Fruit fly (Drosophila melanogaster): ENCODE data around the gene Atg1.

Atg1 gene

DNA sequence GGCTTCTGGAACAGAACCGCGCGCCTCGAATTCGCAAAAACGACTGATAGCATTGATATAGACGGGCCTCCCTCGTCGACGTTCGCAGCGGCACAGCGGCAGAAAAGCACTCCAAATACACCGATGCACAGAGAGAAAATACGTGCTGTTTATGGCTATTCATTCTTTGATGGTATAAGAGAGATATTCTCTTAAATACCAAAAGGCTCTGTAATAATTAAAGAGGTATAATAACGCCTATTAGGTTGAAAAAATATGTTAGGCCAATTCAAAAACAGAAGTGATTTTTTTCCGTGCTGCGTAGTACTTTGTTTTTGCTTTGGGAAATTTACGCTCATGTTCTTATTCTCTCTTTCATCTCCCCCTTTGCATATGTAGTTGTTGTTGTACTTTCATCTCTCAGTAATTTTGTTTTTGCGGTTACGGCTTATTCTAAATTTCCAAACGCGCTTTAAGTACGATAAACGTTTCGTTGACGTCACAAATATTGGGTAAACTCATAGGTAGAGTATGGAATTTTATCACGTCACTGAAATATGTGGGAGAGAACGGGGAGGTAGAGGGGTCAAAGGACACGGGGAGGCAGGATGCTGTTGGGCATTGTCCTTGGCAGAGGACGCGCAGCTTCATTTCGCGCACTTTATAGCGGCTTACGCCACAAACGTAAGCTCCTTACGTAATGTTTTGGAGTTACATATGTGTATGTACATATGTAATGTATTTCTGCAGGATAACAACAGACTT lies 38.3 kb upstream of the Atg1 start, which contains the start of gene nebu (continued):
- peak; percentile 84 for TF ChIP-seq CG10959 (GFP tag; IDR thresholded peaks at IDR 0.05)
- peak; percentile 81 for TF ChIP-seq btn (GFP tag; optimal IDR thresholded peaks at IDR 0.05)
- TF ChIP-seq CG3995 (GFP tag; optimal IDR thresholded peaks at IDR 0.05) = peak; percentile 81
- no peak for TF ChIP-seq Opbp (GFP tag; IDR thresholded peaks at IDR 0.05; ENCODE audit: partially characterized antibody)
- TF ChIP-seq cad (GFP tag; optimal IDR thresholded peaks at IDR 0.05) = no peak
- TF ChIP-seq caup (GFP tag; optimal IDR thresholded peaks at IDR 0.05; ENCODE audit: severe bottlenecking) = peak; percentile 98
- peak; percentile 92 for TF ChIP-seq slp2 (GFP tag; optimal IDR thresholded peaks at IDR 0.05)
- no peak for TF ChIP-seq Tbp (GFP tag; optimal IDR thresholded peaks at IDR 0.05)
- no peak for TF ChIP-seq Abd-B (GFP tag; optimal IDR thresholded peaks at IDR 0.05)
- peak; percentile 90 for TF ChIP-seq NC2β (GFP tag; optimal IDR thresholded peaks at IDR 0.05)
- peak; percentile 97 for TF ChIP-seq CG7839 (tag; optimal IDR thresholded peaks at IDR 0.05)
- peak; percentile 97; the same call in 1 of the 2 replicates for TF ChIP-seq al (GFP tag; IDR thresholded peaks at IDR 0.05)
- peak; percentile 99 for TF ChIP-seq CG2120 (GFP tag; optimal IDR thresholded peaks at IDR 0.05)
- peak; percentile 86 for TF ChIP-seq CG10979 (tag; optimal IDR thresholded peaks at IDR 0.05)
- TF ChIP-seq ttk (GFP tag; IDR thresholded peaks at IDR 0.05) = peak; percentile 95
- peak; percentile 93 for TF ChIP-seq shn (GFP tag; optimal IDR thresholded peaks at IDR 0.05)
- TF ChIP-seq gcm (GFP tag; optimal IDR thresholded peaks at IDR 0.05) = peak; percentile 89
- TF ChIP-seq CG10654 (GFP tag; optimal IDR thresholded peaks at IDR 0.05) = peak; percentile 93
- TF ChIP-seq CG9932 (GFP tag; IDR thresholded peaks at IDR 0.05) = peak; percentile 98
- no peak for TF ChIP-seq dan (GFP tag; IDR thresholded peaks at IDR 0.05)
- peak; percentile 98 for TF ChIP-seq HLH54F (GFP tag; optimal IDR thresholded peaks at IDR 0.05)
- TF ChIP-seq grau (tag; optimal IDR thresholded peaks at IDR 0.05) = peak; percentile 96
- TF ChIP-seq p53 (GFP tag; optimal IDR thresholded peaks at IDR 0.05) = peak; percentile 90
- peak; percentile 81 for TF ChIP-seq CG13123 (GFP tag; optimal IDR thresholded peaks at IDR 0.05)
- peak; percentile 66 for TF ChIP-seq CG2202 (tag; optimal IDR thresholded peaks at IDR 0.05)
- peak; percentile 97 for TF ChIP-seq Hand (GFP tag; optimal IDR thresholded peaks at IDR 0.05)
- TF ChIP-seq H2.0 (GFP tag; IDR thresholded peaks at IDR 0.05) = peak; percentile 93
- no peak for TF ChIP-seq tna (GFP tag; IDR thresholded peaks at IDR 0.05; ENCODE audit: partially characterized antibody)
- TF ChIP-seq pzg (GFP tag; optimal IDR thresholded peaks at IDR 0.05) = peak; percentile 33
- no peak for TF ChIP-seq br (optimal IDR thresholded peaks at IDR 0.05)
- peak; percentile 98 for TF ChIP-seq zfh2 (GFP tag; optimal IDR thresholded peaks at IDR 0.05)
- peak; percentile 97 for TF ChIP-seq Fer3 (tag; optimal IDR thresholded peaks at IDR 0.05)
- TF ChIP-seq CG11085 (GFP tag; IDR thresholded peaks at IDR 0.05) = no peak; the same call in 1 of the 2 replicates
- peak; percentile 96 for TF ChIP-seq CG8924 (tag; optimal IDR thresholded peaks at IDR 0.05)
- peak; percentile 94 for TF ChIP-seq CG13775 (GFP tag; optimal IDR thresholded peaks at IDR 0.05)
- TF ChIP-seq CG4820 (GFP tag; optimal IDR thresholded peaks at IDR 0.05) = peak; percentile 91
- peak; percentile 84 for TF ChIP-seq CG30431 (GFP tag; optimal IDR thresholded peaks at IDR 0.05)
- TF ChIP-seq dm (GFP tag; optimal IDR thresholded peaks at IDR 0.05) = peak; percentile 88
- TF ChIP-seq onecut (GFP tag; IDR thresholded peaks at IDR 0.05) = peak; percentile 88
- peak; percentile 96 for TF ChIP-seq emc (GFP tag; optimal IDR thresholded peaks at IDR 0.05)
- TF ChIP-seq chm (GFP tag; IDR thresholded peaks at IDR 0.05) = peak; percentile 95; the same call in 1 of the 2 replicates
- TF ChIP-seq CG6813 (GFP tag; optimal IDR thresholded peaks at IDR 0.05) = peak; percentile 95
- TF ChIP-seq dmrt11E (tag; optimal IDR thresholded peaks at IDR 0.05) = peak; percentile 78
- TF ChIP-seq Asciz (GFP tag; optimal IDR thresholded peaks at IDR 0.05) = peak; percentile 89
- peak; percentile 96 for TF ChIP-seq CG11247 (GFP tag; IDR thresholded peaks at IDR 0.05)
- peak; percentile 90 for TF ChIP-seq CG5953 (GFP tag; IDR thresholded peaks at IDR 0.05)
- peak; percentile 92 for TF ChIP-seq cas (GFP tag; IDR thresholded peaks at IDR 0.05)
- TF ChIP-seq CG17612 (GFP tag; IDR thresholded peaks at IDR 0.05) = peak; percentile 95
- TF ChIP-seq CG16815 (GFP tag; optimal IDR thresholded peaks at IDR 0.05) = peak; percentile 92
- no peak for TF ChIP-seq CG8765 (GFP tag; IDR thresholded peaks at IDR 0.05)

All from whole organism, embryonic.